Worm (Caenorhabditis elegans): ENCODE results near the gene srx-21.

ce11 chrV:654402-654801 is 22.4 kb upstream of the srx-21 start, which contains the start of gene srj-6:
- TF ChIP-seq snpc-4 (tag; optimal IDR thresholded peaks at IDR 0.05) = no peak
- TF ChIP-seq nhr-237 (tag; optimal IDR thresholded peaks at IDR 0.05) = no peak
- TF ChIP-seq lsy-2 (tag; optimal IDR thresholded peaks at IDR 0.05) = no peak
- no peak for TF ChIP-seq bed-3 (GFP tag; optimal IDR thresholded peaks at IDR 0.05)
- TF ChIP-seq lin-13 (tag; optimal IDR thresholded peaks at IDR 0.05) = no peak
- TF ChIP-seq nhr-28 (tag; optimal IDR thresholded peaks at IDR 0.05) = no peak
- TF ChIP-seq elt-3 (tag; optimal IDR thresholded peaks at IDR 0.05) = no peak
- TF ChIP-seq nhr-12 (tag; optimal IDR thresholded peaks at IDR 0.05) = no peak
- TF ChIP-seq flh-1 (GFP tag; optimal IDR thresholded peaks at IDR 0.05) = no peak
- TF ChIP-seq ceh-39 (tag; optimal IDR thresholded peaks at IDR 0.05) = no peak
- TF ChIP-seq elt-1 (tag; optimal IDR thresholded peaks at IDR 0.05; ENCODE audit: borderline replicate concordance, insufficient read depth) = no peak
- TF ChIP-seq sptf-1 (tag; optimal IDR thresholded peaks at IDR 0.05) = no peak
- no peak for TF ChIP-seq unc-39 (tag; optimal IDR thresholded peaks at IDR 0.05)
